Worm (Caenorhabditis elegans): Measurements from ENCODE around the gene ubh-1.

Gene ubh-1

ce11 chrV:6514887-6515324, 3.7 kb upstream of the ubh-1 start, which contains the start of gene dpy-11 (continued):
- 0 out of 2 replicates have a peak, but pooled peaks have one; percentile 59 for TF ChIP-seq pbrm-1 (GFP tag; IDR thresholded peaks at IDR 0.05)
- peak; percentile 58; the same call in 1 of the 2 replicates for TF ChIP-seq K11D2.4 (GFP tag; IDR thresholded peaks at IDR 0.05)
- TF ChIP-seq attf-5 (GFP tag; optimal IDR thresholded peaks at IDR 0.05) = peak; percentile 23
- TF ChIP-seq dpl-1 (GFP tag; optimal IDR thresholded peaks at IDR 0.05) = no peak
- TF ChIP-seq snpc-1.3 (tag; optimal IDR thresholded peaks at IDR 0.05; ENCODE audit: insufficient read depth) = no peak
- TF ChIP-seq B0336.3 (GFP tag; IDR thresholded peaks at IDR 0.05) = peak; percentile 92
- TF ChIP-seq ceh-40 (GFP tag; IDR thresholded peaks at IDR 0.05) = no peak
- peak; percentile 72 for TF ChIP-seq Y53G8AR.9 (GFP tag; conservative IDR thresholded peaks at IDR 0.05)
- TF ChIP-seq cebp-2 (GFP tag; IDR thresholded peaks at IDR 0.05) = peak; percentile 78; the same call in 1 of the 2 replicates
- no peak for TF ChIP-seq cebp-1 (GFP tag; IDR thresholded peaks at IDR 0.05)
- TF ChIP-seq cebp-1 (tag; optimal IDR thresholded peaks at IDR 0.05) = peak; percentile 72
- TF ChIP-seq tbp1 (GFP tag; optimal IDR thresholded peaks at IDR 0.05) = peak; percentile 51
- TF ChIP-seq ztf-26 (tag; optimal IDR thresholded peaks at IDR 0.05) = peak; percentile 58

ce11 chrV:6513786-6514430, 2.7 kb upstream of the ubh-1 start:
- no peak for TF ChIP-seq F10E7.11 (tag; optimal IDR thresholded peaks at IDR 0.05)
- TF ChIP-seq snpc-1.3 (tag; optimal IDR thresholded peaks at IDR 0.05; ENCODE audit: insufficient read depth) = no peak

ce11 chrV:6513356-6513755, 2.1 kb upstream of the ubh-1 start:
- TF ChIP-seq F37B4.10 (GFP tag; IDR thresholded peaks at IDR 0.05) (no peak), ztf-28 (GFP tag; IDR thresholded peaks at IDR 0.05) (no peak), cebp-2 (GFP tag; IDR thresholded peaks at IDR 0.05) (no peak), sdz-38 (tag; optimal IDR thresholded peaks at IDR 0.05) (no peak), aptf-2 (GFP tag; conservative IDR thresholded peaks at IDR 0.05) (no peak), let-607 (tag; optimal IDR thresholded peaks at IDR 0.05) (peak in 1 of 2 experiments; percentile 87)

ce11 chrV:6510622-6511021, 587 bp downstream of the ubh-1 start:
- TF ChIP-seq madf-6 (GFP tag; IDR thresholded peaks at IDR 0.05) (peak; percentile 49; the same call in 1 of the 2 replicates), die-1 (tag; optimal IDR thresholded peaks at IDR 0.05) (no peak), lsl-1 (GFP tag; optimal IDR thresholded peaks at IDR 0.05) (peak; percentile 88), bed-2 (GFP tag; IDR thresholded peaks at IDR 0.05) (no peak), let-526 (GFP tag; IDR thresholded peaks at IDR 0.05) (no peak), sea-2 (GFP tag; IDR thresholded peaks at IDR 0.05) (no peak), snpc-4 (GFP tag; optimal IDR thresholded peaks at IDR 0.05) (no peak), snpc-4 (tag; optimal IDR thresholded peaks at IDR 0.05) (no peak), ZK185.1 (tag; optimal IDR thresholded peaks at IDR 0.05; ENCODE audit: poor library complexity, severe bottlenecking) (no peak), Y53G8AR.9 (GFP tag; conservative IDR thresholded peaks at IDR 0.05) (no peak), aptf-3 (GFP tag; IDR thresholded peaks at IDR 0.05) (no peak), pbrm-1 (GFP tag; IDR thresholded peaks at IDR 0.05) (no peak), ceh-58 (GFP tag; IDR thresholded peaks at IDR 0.05) (no peak), rpc-1 (optimal IDR thresholded peaks at IDR 0.05) (no peak), rpc-1 (tag; optimal IDR thresholded peaks at IDR 0.05) (no peak), nhr-27 (tag; optimal IDR thresholded peaks at IDR 0.05) (no peak), hmg-20 (GFP tag; IDR thresholded peaks at IDR 0.05) (no peak), xnd-1 (tag; optimal IDR thresholded peaks at IDR 0.05) (peak; percentile 3), nhr-80 (tag; optimal IDR thresholded peaks at IDR 0.05) (no peak), egl-18 (GFP tag; IDR thresholded peaks at IDR 0.05) (no peak), madf-3 (GFP tag; IDR thresholded peaks at IDR 0.05) (no peak), F23B12.7 (tag; optimal IDR thresholded peaks at IDR 0.05; ENCODE audit: insufficient read depth) (no peak), F49E8.2 (tag; optimal IDR thresholded peaks at IDR 0.05; ENCODE audit: insufficient read depth) (no peak)
